Worm (Caenorhabditis elegans): ENCODE data around the gene acl-3.
A peak's percentile ranks its signal among the peaks of the same experiment; 100 is the strongest.

Gene acl-3

DNA sequence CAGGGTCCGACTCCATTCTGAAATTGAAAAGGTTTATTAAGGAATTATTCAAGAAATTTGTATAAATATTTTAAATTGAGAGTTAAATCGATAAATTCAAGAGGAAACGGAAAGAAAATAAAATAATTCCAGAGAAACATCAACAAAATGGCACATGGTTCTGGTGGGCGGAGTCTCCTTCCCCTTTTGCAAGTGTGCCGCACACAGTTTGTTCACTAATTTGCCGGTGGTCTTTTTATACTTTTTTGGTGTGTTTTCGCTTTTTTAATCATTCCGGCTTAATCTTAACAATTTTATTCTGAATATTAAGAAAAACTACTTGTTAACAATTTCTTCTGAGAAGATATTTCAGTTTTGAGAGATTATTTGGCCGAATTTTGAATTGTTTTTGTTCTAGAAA, 46.9 kb downstream of the acl-3 start, which contains the start of the genes ragc-1 and Y24F12A.1 (continued):
- TF ChIP-seq madf-6 (GFP tag; IDR thresholded peaks at IDR 0.05) (no peak), snpc-1.3 (tag; optimal IDR thresholded peaks at IDR 0.05; ENCODE audit: insufficient read depth) (peak; percentile 60), B0336.3 (GFP tag; IDR thresholded peaks at IDR 0.05) (no peak), C06A6.2 (GFP tag; conservative IDR thresholded peaks at IDR 0.05) (0 out of 2 replicates have a peak, but pooled peaks have one; percentile 13), bed-2 (GFP tag; IDR thresholded peaks at IDR 0.05) (no peak), D2030.7 (GFP tag; IDR thresholded peaks at IDR 0.05) (no peak), egl-44 (GFP tag; IDR thresholded peaks at IDR 0.05) (0 out of 2 replicates have a peak, but pooled peaks have one; percentile 11), ztf-28 (GFP tag; IDR thresholded peaks at IDR 0.05) (no peak), aptf-3 (GFP tag; IDR thresholded peaks at IDR 0.05) (no peak), ZK185.1 (tag; optimal IDR thresholded peaks at IDR 0.05; ENCODE audit: poor library complexity, severe bottlenecking) (peak; percentile 39), attf-3 (GFP tag; conservative IDR thresholded peaks at IDR 0.05) (no peak), snpc-4 (GFP tag; optimal IDR thresholded peaks at IDR 0.05) (peak; percentile 7), snpc-4 (tag; optimal IDR thresholded peaks at IDR 0.05) (peak in 1 of 4 experiments; percentile 40), lin-54 (GFP tag; optimal IDR thresholded peaks at IDR 0.05) (no peak)

DNA sequence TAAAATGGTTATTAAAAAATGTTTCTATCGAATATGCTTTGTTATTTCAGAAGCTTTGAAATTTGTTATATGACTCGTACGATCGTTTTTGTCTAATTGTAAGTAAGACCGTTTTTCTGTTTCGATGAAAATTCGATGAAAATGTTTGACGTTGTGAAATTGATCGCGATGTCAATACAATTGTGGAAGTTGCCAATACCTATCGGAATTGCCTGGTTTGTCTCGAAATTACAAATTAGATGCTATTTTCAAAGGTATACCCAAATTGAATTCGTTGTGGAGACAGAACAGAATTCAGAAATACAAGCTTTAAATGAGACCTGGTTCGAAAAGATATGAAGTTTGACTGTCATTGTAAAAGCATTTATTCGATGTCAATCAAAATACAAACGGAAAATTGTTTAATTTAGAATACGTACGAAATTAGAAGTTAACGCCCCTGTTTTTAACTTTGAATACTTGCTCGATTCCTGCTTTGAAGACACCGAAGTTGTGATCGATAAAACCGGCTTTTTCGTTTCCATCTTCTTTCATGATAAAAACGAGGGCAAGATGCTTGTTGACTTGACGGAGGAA, 48.5 kb downstream of the acl-3 start:
- TF ChIP-seq repo-1 (tag; optimal IDR thresholded peaks at IDR 0.05) (no peak), madf-6 (GFP tag; IDR thresholded peaks at IDR 0.05) (peak; percentile 44; the same call in 1 of the 2 replicates), athp-1 (tag; optimal IDR thresholded peaks at IDR 0.05) (no peak), ccch-3 (GFP tag; optimal IDR thresholded peaks at IDR 0.05) (no peak), B0336.3 (GFP tag; IDR thresholded peaks at IDR 0.05) (peak; percentile 58; the same call in 1 of the 2 replicates), lsy-27 (tag; optimal IDR thresholded peaks at IDR 0.05; ENCODE audit: borderline replicate concordance, insufficient read depth) (no peak), pbrm-1 (GFP tag; IDR thresholded peaks at IDR 0.05) (0 out of 2 replicates have a peak, but pooled peaks have one; percentile 43), somi-1 (GFP tag; optimal IDR thresholded peaks at IDR 0.05) (no peak), lin-35 (GFP tag; optimal IDR thresholded peaks at IDR 0.05) (no peak), Y53F4B.3 (GFP tag; IDR thresholded peaks at IDR 0.05) (no peak), nhr-27 (tag; optimal IDR thresholded peaks at IDR 0.05) (no peak), hlh-12 (tag; optimal IDR thresholded peaks at IDR 0.05) (no peak), C06A6.2 (GFP tag; conservative IDR thresholded peaks at IDR 0.05) (no peak), dpff-1 (tag; optimal IDR thresholded peaks at IDR 0.05) (no peak), madf-8 (GFP tag; conservative IDR thresholded peaks at IDR 0.05) (no peak), F33H1.4 (GFP tag; IDR thresholded peaks at IDR 0.05) (peak; percentile 37), unc-130 (GFP tag; optimal IDR thresholded peaks at IDR 0.05) (no peak), akir-1 (GFP tag; optimal IDR thresholded peaks at IDR 0.05) (no peak), ztf-28 (GFP tag; IDR thresholded peaks at IDR 0.05) (no peak), fkh-3 (tag; optimal IDR thresholded peaks at IDR 0.05) (no peak), ceh-79 (tag; optimal IDR thresholded peaks at IDR 0.05) (no peak), lin-26 (GFP tag; IDR thresholded peaks at IDR 0.05) (no peak), unc-62 (GFP tag; optimal IDR thresholded peaks at IDR 0.05) (no peak), F23B12.7 (tag; optimal IDR thresholded peaks at IDR 0.05; ENCODE audit: insufficient read depth) (no peak), dox-1 (GFP tag; IDR thresholded peaks at IDR 0.05) (no peak), efl-1 (GFP tag; optimal IDR thresholded peaks at IDR 0.05) (no peak), nfya-2 (GFP tag; IDR thresholded peaks at IDR 0.05) (no peak), F49E8.2 (tag; optimal IDR thresholded peaks at IDR 0.05; ENCODE audit: insufficient read depth) (peak; percentile 39), rec-8 (tag; optimal IDR thresholded peaks at IDR 0.05) (no peak), K12H6.12 (tag; optimal IDR thresholded peaks at IDR 0.05) (no peak), bed-2 (GFP tag; IDR thresholded peaks at IDR 0.05) (no peak), sea-2 (GFP tag; IDR thresholded peaks at IDR 0.05) (no peak), madf-3 (GFP tag; IDR thresholded peaks at IDR 0.05) (0 out of 2 replicates have a peak, but pooled peaks have one; percentile 66), ekl-4 (GFP tag; IDR thresholded peaks at IDR 0.05) (peak; percentile 56; the same call in 1 of the 2 replicates), ztf-6 (GFP tag; IDR thresholded peaks at IDR 0.05) (no peak), aptf-3 (GFP tag; IDR thresholded peaks at IDR 0.05) (no peak), attf-5 (GFP tag; optimal IDR thresholded peaks at IDR 0.05) (no peak)
